Worm (Caenorhabditis elegans): ENCODE measurements around the gene ZK418.10.

ZK418.10 gene

DNA sequence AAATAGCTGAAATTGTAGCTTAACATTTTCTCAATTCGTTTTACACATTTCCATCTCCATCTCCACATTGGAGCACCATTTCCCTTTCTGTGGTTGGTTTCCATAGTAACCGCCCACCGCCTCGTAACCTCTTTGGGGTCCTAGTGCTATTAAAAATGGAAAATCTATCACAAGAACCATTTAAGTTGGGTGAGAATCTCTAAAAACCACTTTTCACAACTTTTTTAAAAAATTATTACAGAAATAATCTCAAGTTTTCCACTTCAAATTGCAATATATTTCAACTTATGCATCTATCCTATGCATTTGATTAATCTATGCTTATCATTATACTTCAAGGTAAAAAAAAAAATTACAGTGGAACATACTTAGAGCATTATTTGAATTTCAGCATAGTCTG lies 20.5 kb downstream of the ZK418.10 start, which contains the start of gene tmem-17:
tmem-17 (plus strand) TSS at position 301 of the 400 bp plus-strand sequence.
- TF ChIP-seq nhr-28 (tag; optimal IDR thresholded peaks at IDR 0.05) (no peak), mep-1 (tag; optimal IDR thresholded peaks at IDR 0.05) (no peak), hlh-1 (tag; optimal IDR thresholded peaks at IDR 0.05) (no peak), tbx-8 (GFP tag; optimal IDR thresholded peaks at IDR 0.05) (no peak), flh-1 (GFP tag; optimal IDR thresholded peaks at IDR 0.05) (no peak), lin-32 (GFP tag; optimal IDR thresholded peaks at IDR 0.05) (no peak), ztf-11 (tag; optimal IDR thresholded peaks at IDR 0.05) (no peak), bed-3 (GFP tag; optimal IDR thresholded peaks at IDR 0.05) (no peak), blmp-1 (tag; optimal IDR thresholded peaks at IDR 0.05) (no peak), cnd-1 (tag; optimal IDR thresholded peaks at IDR 0.05) (no peak), ham-2 (GFP tag; optimal IDR thresholded peaks at IDR 0.05) (no peak), sptf-1 (tag; optimal IDR thresholded peaks at IDR 0.05) (no peak), nhr-76 (tag; optimal IDR thresholded peaks at IDR 0.05) (no peak), unc-39 (tag; optimal IDR thresholded peaks at IDR 0.05) (no peak)

DNA sequence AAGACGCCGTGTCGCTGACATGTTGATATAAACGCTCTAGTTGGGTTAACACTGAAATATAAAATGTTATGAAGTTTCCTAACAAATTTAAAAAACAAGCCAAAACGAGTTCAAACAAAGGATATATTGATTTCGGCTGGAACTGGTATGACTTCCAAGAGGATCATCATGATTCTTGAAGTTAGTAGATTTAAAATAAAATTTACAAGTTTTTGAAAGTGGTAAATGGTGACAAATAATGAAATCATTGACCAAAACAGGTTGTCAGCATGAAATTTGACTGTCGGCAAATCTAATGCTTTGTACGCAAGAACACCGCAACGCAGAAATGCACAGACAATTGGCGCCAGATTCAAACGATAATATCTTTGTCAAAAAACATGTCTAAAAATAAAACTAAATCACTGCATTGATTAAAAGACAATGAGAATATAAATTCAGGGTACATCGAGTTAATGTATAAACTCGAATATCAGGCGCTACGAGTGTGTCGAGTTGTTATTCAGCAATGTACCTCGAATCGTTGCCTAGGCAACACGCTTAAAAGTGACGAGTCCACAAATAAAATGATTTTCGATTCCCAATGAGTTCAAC lies 21.9 kb downstream of the ZK418.10 start, which contains the start of the genes ubc-18 and R01H2.8:
ubc-18 (minus strand) TSS at position 51 of the 594 bp plus-strand sequence.
R01H2.8 (plus strand) TSS at position 544 of the 594 bp plus-strand sequence.
- TF ChIP-seq unc-120 (tag; optimal IDR thresholded peaks at IDR 0.05; ENCODE audit: poor library complexity, severe bottlenecking) (peak; percentile 80), mep-1 (tag; optimal IDR thresholded peaks at IDR 0.05) (peak; percentile 5), flh-1 (GFP tag; optimal IDR thresholded peaks at IDR 0.05) (no peak), nhr-237 (tag; optimal IDR thresholded peaks at IDR 0.05) (peak; percentile 42), lsy-2 (tag; optimal IDR thresholded peaks at IDR 0.05) (peak; percentile 18), tbx-8 (GFP tag; optimal IDR thresholded peaks at IDR 0.05) (no peak), bed-3 (GFP tag; optimal IDR thresholded peaks at IDR 0.05) (no peak)

DNA sequence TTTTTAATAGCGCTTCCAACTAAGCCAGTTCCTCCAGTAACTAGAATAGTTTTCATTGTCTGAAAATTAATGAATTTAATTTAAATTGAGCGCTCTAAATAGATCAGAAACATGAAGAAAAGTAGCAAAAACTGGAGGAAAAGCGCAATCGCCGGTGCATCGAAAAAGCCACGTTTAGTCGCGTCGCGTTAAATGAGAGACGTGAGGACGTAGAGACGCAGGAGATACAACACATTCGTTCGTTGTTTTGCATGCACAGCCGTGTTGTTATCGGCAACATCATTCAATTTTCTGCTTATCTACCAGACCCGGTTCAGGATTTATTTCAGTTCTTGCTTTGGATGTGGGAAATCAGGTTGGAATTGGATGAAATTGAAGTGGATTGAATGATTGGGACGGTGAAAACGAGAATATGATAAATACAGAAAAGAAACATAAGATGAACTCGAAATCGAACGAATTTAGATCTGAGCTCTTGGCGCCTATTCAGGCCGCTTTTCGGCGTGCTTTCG lies 23.1 kb downstream of the ZK418.10 start, which contains the start of gene ger-1:
ger-1 (minus strand) TSS at position 93 of the 512 bp plus-strand sequence.
- no peak for TF ChIP-seq cnd-1 (tag; optimal IDR thresholded peaks at IDR 0.05)
- TF ChIP-seq elt-1 (tag; optimal IDR thresholded peaks at IDR 0.05; ENCODE audit: borderline replicate concordance, insufficient read depth), result peak; percentile 30
- TF ChIP-seq elt-3 (tag; optimal IDR thresholded peaks at IDR 0.05), result no peak
- TF ChIP-seq nhr-12 (tag; optimal IDR thresholded peaks at IDR 0.05), result no peak
- TF ChIP-seq ham-2 (GFP tag; optimal IDR thresholded peaks at IDR 0.05), result peak; percentile 3

DNA sequence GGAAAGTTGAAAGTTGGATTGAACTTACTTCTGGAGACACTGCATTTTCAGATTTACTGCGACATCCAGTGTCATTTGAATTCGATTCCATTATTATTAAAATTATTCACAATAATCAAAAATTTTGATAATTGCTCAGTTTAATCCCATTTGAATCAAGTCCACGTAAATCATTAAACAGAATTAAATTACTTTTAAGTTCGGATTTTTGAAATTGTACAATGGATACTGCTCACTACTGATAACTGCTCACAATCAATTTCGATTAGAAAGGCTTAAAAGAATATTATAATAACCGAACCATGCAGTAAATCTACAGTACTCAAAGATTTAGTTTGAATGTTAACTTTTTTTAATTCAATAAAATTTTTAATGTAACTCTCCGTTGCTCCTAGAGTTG lies 26.3 kb downstream of the ZK418.10 start, which contains the start of gene R01H2.4:
R01H2.4 (minus strand) TSS at position 101 of the 400 bp plus-strand sequence.
- no peak for TF ChIP-seq sem-2 (GFP tag; optimal IDR thresholded peaks at IDR 0.05)
- TF ChIP-seq ceh-39 (tag; optimal IDR thresholded peaks at IDR 0.05), result no peak
- TF ChIP-seq lin-13 (tag; optimal IDR thresholded peaks at IDR 0.05), result no peak
- TF ChIP-seq sptf-1 (tag; optimal IDR thresholded peaks at IDR 0.05), result no peak
- no peak for TF ChIP-seq hlh-1 (tag; optimal IDR thresholded peaks at IDR 0.05)
- no peak for TF ChIP-seq zip-8 (tag; optimal IDR thresholded peaks at IDR 0.05)
- no peak for TF ChIP-seq ceh-83 (GFP tag; optimal IDR thresholded peaks at IDR 0.05)
- no peak for TF ChIP-seq ces-1 (GFP tag; optimal IDR thresholded peaks at IDR 0.05)
- no peak for TF ChIP-seq unc-39 (tag; optimal IDR thresholded peaks at IDR 0.05)
- no peak for TF ChIP-seq nhr-12 (tag; optimal IDR thresholded peaks at IDR 0.05)
- TF ChIP-seq flh-1 (GFP tag; optimal IDR thresholded peaks at IDR 0.05), result no peak
- TF ChIP-seq ceh-43 (GFP tag; optimal IDR thresholded peaks at IDR 0.05), result no peak

DNA sequence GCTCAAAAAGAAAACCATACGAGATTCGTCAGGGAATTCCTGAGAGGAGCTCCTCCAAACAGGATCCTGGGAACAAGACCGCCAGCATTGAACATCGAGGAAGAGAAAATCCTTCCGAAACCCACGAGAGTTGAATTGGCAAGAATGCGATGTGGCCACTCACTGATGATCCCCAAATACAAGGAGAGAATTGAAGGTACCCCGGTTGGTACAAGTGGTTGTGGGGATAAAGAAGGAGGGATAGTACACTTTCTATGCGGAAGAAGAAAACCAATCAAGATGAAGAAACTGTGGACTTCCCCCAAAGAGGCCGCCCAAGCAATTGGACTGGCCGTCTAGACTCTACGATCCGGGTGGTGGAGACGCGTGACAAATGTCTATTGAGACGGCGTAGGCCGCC lies 27.4 kb downstream of the ZK418.10 start:
- TF ChIP-seq ztf-11 (tag; optimal IDR thresholded peaks at IDR 0.05) (no peak), drap-1 (GFP tag; optimal IDR thresholded peaks at IDR 0.05) (no peak), cnd-1 (tag; optimal IDR thresholded peaks at IDR 0.05) (no peak), blmp-1 (tag; optimal IDR thresholded peaks at IDR 0.05) (no peak), nhr-2 (tag; optimal IDR thresholded peaks at IDR 0.05) (no peak), lin-13 (tag; optimal IDR thresholded peaks at IDR 0.05) (no peak)

DNA sequence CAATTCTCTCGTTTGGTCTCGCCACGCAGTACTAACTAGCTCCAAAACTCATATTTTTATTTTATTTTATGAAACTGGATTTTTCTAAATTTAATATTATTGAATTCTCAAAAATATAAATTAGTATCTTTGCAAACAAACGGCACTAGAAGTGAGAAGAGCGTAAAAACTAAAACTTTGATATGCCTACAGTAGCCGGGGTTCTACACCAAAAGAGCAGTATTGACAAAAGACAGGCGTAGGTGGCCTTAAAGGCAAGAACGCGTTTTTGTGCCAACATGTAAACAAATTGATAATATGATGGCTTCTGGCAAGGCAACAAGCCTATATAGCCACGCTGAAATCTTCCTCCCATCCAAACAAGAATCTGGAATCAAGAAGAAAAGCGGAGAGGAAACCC lies 27.9 kb downstream of the ZK418.10 start, which contains the start of gene R01H2.1:
R01H2.1 (plus strand) TSS at position 301 of the 400 bp plus-strand sequence.
- TF ChIP-seq flh-1 (GFP tag; optimal IDR thresholded peaks at IDR 0.05) (no peak), mep-1 (tag; optimal IDR thresholded peaks at IDR 0.05) (no peak), lin-13 (tag; optimal IDR thresholded peaks at IDR 0.05) (no peak), mab-5 (tag; optimal IDR thresholded peaks at IDR 0.05) (no peak), elt-3 (tag; optimal IDR thresholded peaks at IDR 0.05) (no peak), sem-2 (GFP tag; optimal IDR thresholded peaks at IDR 0.05) (no peak), ham-2 (GFP tag; optimal IDR thresholded peaks at IDR 0.05) (no peak), drap-1 (GFP tag; optimal IDR thresholded peaks at IDR 0.05) (no peak), elt-1 (tag; optimal IDR thresholded peaks at IDR 0.05; ENCODE audit: borderline replicate concordance, insufficient read depth) (no peak), tbx-8 (GFP tag; optimal IDR thresholded peaks at IDR 0.05) (no peak), unc-62 (GFP tag; optimal IDR thresholded peaks at IDR 0.05) (no peak), unc-39 (tag; optimal IDR thresholded peaks at IDR 0.05) (no peak), nhr-12 (tag; optimal IDR thresholded peaks at IDR 0.05) (no peak), nhr-2 (tag; optimal IDR thresholded peaks at IDR 0.05) (no peak), mls-2 (tag; optimal IDR thresholded peaks at IDR 0.05) (no peak), lin-32 (GFP tag; optimal IDR thresholded peaks at IDR 0.05) (no peak), sptf-1 (tag; optimal IDR thresholded peaks at IDR 0.05) (no peak), nhr-28 (tag; optimal IDR thresholded peaks at IDR 0.05) (no peak), blmp-1 (tag; optimal IDR thresholded peaks at IDR 0.05) (no peak)

All from whole organism, mixed stage, embryonic.